Worm (Caenorhabditis elegans): ENCODE measurements around the gene vha-9.
A peak's percentile ranks its signal among the peaks of the same experiment; 100 is the strongest.

Gene vha-9

DNA sequence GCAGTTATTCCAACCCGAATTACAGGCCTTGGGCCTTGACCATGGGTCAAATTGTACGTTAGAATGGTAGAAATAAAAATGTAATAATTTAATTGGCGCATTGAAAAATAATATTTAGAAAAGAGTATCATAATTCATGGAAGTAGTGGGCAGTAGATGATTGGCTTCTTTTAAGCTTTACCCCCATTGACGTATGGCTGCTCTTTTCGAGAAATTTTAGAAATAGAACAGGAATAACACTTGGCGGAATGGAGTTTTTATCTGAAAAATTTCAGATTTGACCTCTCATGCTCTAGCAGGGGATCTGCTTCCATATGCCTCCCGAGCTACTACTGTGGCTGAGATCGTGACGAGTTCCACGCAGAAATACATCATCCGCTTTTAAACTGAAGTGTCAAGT is 5.2 kb upstream of the vha-9 start, which contains the start of gene gcy-4:
Gene gcy-4 (minus strand): TSS at position 101 of the 400 bp plus-strand sequence.
- no peak for TF ChIP-seq scrt-1 (GFP tag; IDR thresholded peaks at IDR 0.05)
- no peak for TF ChIP-seq ama-1 (optimal IDR thresholded peaks at IDR 0.05)
- no peak for TF ChIP-seq flt-1 (GFP tag; IDR thresholded peaks at IDR 0.05)
- TF ChIP-seq tbx-11 (GFP tag; IDR thresholded peaks at IDR 0.05), result no peak
- no peak for TF ChIP-seq hmbx-1 (tag; optimal IDR thresholded peaks at IDR 0.05)

DNA sequence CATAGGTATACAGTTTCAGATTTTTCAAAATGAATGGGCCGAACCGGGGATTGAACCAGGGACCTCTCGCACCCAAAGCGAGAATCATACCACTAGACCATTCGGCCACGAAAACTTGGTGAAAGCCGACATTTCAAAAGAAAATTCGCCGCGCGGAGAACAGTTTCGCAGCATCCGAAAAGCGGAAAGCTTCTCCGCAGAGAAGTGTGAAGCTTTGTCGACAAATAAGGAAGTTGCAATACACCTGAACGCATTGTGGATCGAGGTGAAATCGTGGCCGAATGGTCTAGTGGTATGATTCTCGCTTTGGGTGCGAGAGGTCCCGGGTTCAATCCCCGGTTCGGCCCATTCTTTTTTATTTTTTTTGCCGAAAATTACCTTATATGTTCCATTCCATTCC is 1.2 kb upstream of the vha-9 start:
- 0 out of 2 replicates have a peak, but pooled peaks have one; percentile 56 for TF ChIP-seq scrt-1 (GFP tag; IDR thresholded peaks at IDR 0.05)

DNA sequence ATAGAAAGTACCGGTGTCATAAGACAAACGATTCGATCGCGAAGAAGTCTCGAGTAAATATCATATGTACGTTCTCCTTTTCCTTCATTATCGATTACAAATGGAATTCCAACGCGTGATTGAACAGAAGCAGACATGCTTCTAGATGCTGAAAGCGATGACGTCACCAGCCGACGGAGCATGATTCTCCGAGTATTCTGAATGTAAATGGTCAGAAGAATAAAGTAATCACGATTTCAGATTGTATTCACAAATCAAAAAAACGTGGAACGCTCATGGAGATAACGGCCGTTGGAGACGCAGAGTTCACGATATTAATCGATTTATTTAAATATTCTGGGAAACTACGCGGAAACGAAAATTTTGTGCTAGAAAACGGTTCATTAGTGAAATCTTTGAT is 867 bp downstream of the vha-9 start, which contains the start of gene clpp-1:
Gene clpp-1 (minus strand): TSS at position 197 of the 400 bp plus-strand sequence.
- TF ChIP-seq B0310.2 (tag; optimal IDR thresholded peaks at IDR 0.05) (no peak), tbx-37 (GFP tag; conservative IDR thresholded peaks at IDR 0.05) (no peak), ceh-36 (tag; optimal IDR thresholded peaks at IDR 0.05) (no peak), hnd-1 (tag; optimal IDR thresholded peaks at IDR 0.05) (no peak), tra-4 (tag; optimal IDR thresholded peaks at IDR 0.05) (no peak), tbx-11 (GFP tag; IDR thresholded peaks at IDR 0.05) (no peak), flt-1 (GFP tag; IDR thresholded peaks at IDR 0.05) (no peak), sea-1 (GFP tag; conservative IDR thresholded peaks at IDR 0.05) (no peak), F13C5.2 (tag; optimal IDR thresholded peaks at IDR 0.05) (no peak), hmbx-1 (tag; optimal IDR thresholded peaks at IDR 0.05) (no peak), ceh-13 (GFP tag; optimal IDR thresholded peaks at IDR 0.05) (no peak), aly-1 (tag; optimal IDR thresholded peaks at IDR 0.05) (no peak), hmg-4 (GFP tag; optimal IDR thresholded peaks at IDR 0.05) (no peak), ets-7 (tag; optimal IDR thresholded peaks at IDR 0.05) (no peak), pes-1 (GFP tag; IDR thresholded peaks at IDR 0.05) (no peak)

DNA sequence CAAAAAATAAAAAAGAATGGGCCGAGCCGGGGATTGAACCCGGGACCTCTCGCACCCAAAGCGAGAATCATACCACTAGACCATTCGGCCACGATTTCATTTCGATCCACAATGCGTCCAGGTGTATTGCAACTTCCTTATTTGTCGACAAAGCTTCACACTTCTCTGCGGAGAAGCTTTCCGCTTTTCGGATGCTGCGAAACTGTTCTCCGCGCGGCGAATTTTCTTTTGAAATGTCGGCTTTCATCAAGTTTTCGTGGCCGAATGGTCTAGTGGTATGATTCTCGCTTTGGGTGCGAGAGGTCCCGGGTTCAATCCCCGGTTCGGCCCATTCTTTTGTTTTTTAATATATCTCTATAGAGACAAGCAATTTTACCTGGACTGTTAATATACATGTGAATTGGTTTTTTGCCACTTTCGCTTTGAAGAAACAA is 1.4 kb downstream of the vha-9 start:
- 0 out of 2 replicates have a peak, but pooled peaks have one; percentile 37 for TF ChIP-seq tbx-11 (GFP tag; IDR thresholded peaks at IDR 0.05)

DNA sequence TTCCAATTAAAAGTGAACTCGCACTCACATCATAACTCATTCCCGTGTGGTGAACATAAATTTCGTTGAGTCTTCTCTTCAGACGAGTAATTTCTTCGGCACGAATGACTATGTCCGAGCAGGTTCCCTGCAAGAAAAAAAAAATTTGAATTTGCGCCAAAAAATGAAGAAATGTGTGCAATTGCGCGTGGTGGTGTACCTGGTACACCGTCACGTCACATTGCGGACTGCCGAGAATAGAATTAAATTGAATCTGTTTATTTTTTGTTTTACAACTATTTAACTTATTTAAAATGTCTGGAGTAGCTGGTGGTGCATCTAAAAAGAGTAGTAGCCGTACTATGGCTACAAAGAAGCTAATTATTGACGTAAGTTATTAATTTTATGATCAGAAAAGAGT is 2.6 kb downstream of the vha-9 start, which contains the start of gene mdt-22:
Gene mdt-22 (plus strand): TSS at position 263 of the 400 bp plus-strand sequence.
- TF ChIP-seq tbx-37 (GFP tag; conservative IDR thresholded peaks at IDR 0.05) (peak; percentile 54; the same call in 1 of the 2 replicates), hmg-4 (GFP tag; optimal IDR thresholded peaks at IDR 0.05) (no peak), F13C5.2 (tag; optimal IDR thresholded peaks at IDR 0.05) (peak; percentile 88), pes-1 (GFP tag; IDR thresholded peaks at IDR 0.05) (peak; percentile 54; the same call in 1 of the 2 replicates)

DNA sequence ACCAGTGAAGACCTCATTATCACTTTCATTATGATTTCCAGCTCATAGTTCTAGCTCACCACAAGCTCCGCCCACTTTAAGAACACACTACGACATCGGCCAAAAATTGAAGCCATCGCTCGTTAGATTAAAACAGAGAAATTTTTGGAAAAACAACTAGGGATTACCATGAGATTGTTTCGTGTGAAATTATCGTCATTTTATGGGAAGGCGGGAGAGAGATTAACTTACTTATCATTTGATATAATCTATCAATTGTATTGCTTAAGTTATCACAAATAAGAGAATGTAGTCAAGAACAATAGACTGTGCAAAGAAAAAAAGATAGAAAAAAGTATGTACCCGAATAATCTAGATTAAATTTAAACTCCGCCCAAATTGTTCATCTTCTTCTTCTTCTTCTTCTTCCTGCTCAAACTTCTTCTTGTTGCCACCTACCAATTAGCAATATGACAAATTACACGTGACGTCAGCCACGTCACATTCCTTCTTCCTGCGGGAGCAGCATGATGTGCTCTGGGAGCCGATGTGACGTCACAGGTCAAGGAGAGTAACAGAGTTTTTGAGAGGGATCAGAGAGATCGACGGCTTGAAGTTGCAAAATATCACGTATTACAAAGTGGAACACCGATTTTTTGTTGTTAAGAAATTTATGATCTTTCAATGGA is 3.3 kb downstream of the vha-9 start, which contains the start of gene nep-26:
Gene nep-26 (minus strand): TSS at position 51 of the 668 bp plus-strand sequence.
- TF ChIP-seq aly-1 (tag; optimal IDR thresholded peaks at IDR 0.05) (no peak), hmbx-1 (tag; optimal IDR thresholded peaks at IDR 0.05) (no peak), tbx-37 (GFP tag; conservative IDR thresholded peaks at IDR 0.05) (no peak), sea-1 (GFP tag; conservative IDR thresholded peaks at IDR 0.05) (no peak), ceh-13 (GFP tag; optimal IDR thresholded peaks at IDR 0.05) (no peak), ama-1 (optimal IDR thresholded peaks at IDR 0.05) (no peak), pes-1 (GFP tag; IDR thresholded peaks at IDR 0.05) (no peak), ceh-36 (tag; optimal IDR thresholded peaks at IDR 0.05) (no peak), F13C5.2 (tag; optimal IDR thresholded peaks at IDR 0.05) (no peak), tra-4 (tag; optimal IDR thresholded peaks at IDR 0.05) (no peak), flt-1 (GFP tag; IDR thresholded peaks at IDR 0.05) (no peak), ets-7 (tag; optimal IDR thresholded peaks at IDR 0.05) (no peak), hnd-1 (tag; optimal IDR thresholded peaks at IDR 0.05) (no peak), hmg-4 (GFP tag; optimal IDR thresholded peaks at IDR 0.05) (no peak), tbx-11 (GFP tag; IDR thresholded peaks at IDR 0.05) (no peak), B0310.2 (tag; optimal IDR thresholded peaks at IDR 0.05) (no peak)

DNA sequence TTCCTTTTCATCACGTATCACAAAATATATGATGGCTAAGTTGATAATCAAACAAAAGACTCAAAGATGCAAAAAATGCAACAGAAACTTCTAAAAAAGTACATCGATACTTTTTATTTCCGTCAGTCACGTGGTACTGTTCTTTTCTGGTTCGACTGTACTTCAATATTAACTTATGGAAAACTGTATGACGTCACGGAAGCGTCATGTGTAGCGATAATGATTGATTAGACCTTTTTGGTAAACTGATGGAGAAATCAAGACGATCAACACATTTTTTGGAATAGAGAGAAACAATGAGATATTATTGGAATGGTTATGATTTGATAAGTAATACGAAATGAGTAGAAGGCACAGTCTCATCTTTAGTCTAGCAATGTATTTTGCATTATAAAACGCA is 9.3 kb downstream of the vha-9 start:
- TF ChIP-seq tra-4 (tag; optimal IDR thresholded peaks at IDR 0.05) (no peak), B0310.2 (tag; optimal IDR thresholded peaks at IDR 0.05) (no peak), hmbx-1 (tag; optimal IDR thresholded peaks at IDR 0.05) (no peak), hmg-4 (GFP tag; optimal IDR thresholded peaks at IDR 0.05) (no peak), tbx-37 (GFP tag; conservative IDR thresholded peaks at IDR 0.05) (no peak), flt-1 (GFP tag; IDR thresholded peaks at IDR 0.05) (no peak), pes-1 (GFP tag; IDR thresholded peaks at IDR 0.05) (no peak), sea-1 (GFP tag; conservative IDR thresholded peaks at IDR 0.05) (no peak), ama-1 (optimal IDR thresholded peaks at IDR 0.05) (no peak), F13C5.2 (tag; optimal IDR thresholded peaks at IDR 0.05) (no peak), ets-7 (tag; optimal IDR thresholded peaks at IDR 0.05) (no peak), aly-1 (tag; optimal IDR thresholded peaks at IDR 0.05) (no peak), ceh-36 (tag; optimal IDR thresholded peaks at IDR 0.05) (no peak), tbx-11 (GFP tag; IDR thresholded peaks at IDR 0.05) (no peak), hnd-1 (tag; optimal IDR thresholded peaks at IDR 0.05) (no peak), scrt-1 (GFP tag; IDR thresholded peaks at IDR 0.05) (no peak)

DNA sequence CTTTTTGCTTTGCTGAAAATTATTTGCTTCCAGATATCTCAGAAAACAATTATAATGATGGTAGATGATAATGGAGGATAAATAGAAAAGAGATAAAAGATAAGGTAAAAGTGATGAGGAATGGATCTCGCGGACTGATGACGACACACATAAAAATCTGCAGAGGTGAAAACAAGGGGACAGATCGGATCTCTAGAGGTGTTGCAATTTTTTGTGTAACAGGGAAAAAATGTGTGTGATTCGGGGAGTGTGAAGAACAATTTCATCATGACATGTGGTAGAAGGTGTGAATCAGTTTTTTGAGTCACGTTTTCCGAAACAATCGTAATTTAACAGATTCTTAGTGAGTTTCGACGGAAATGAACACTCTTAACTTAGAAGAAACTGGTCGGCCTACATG is 14.6 kb downstream of the vha-9 start:
- TF ChIP-seq hmg-4 (GFP tag; optimal IDR thresholded peaks at IDR 0.05) (no peak), flt-1 (GFP tag; IDR thresholded peaks at IDR 0.05) (no peak), ceh-36 (tag; optimal IDR thresholded peaks at IDR 0.05) (no peak), scrt-1 (GFP tag; IDR thresholded peaks at IDR 0.05) (no peak), ceh-13 (GFP tag; optimal IDR thresholded peaks at IDR 0.05) (no peak), tbx-11 (GFP tag; IDR thresholded peaks at IDR 0.05) (no peak), pes-1 (GFP tag; IDR thresholded peaks at IDR 0.05) (no peak), ets-7 (tag; optimal IDR thresholded peaks at IDR 0.05) (no peak)
